Fruit fly (Drosophila melanogaster) whole organism, wandering third instar larva: ENCODE results near the gene HIP-R.

Source experiments
- Abd-B ChIP-seq: fragments of >200 bp; optimal IDR thresholded peaks from 2 replicates; lab custom pipeline; 2017; ENCODE audit warnings: missing biosample characterization, missing genetic modification characterization
- CG32264 ChIP-seq: fragments of 200-800 bp; sonication (Bioruptor generic); optimal IDR thresholded peaks from 2 replicates; lab custom pipeline; 2016; ENCODE audit warnings: missing biosample characterization, missing genetic modification characterization
- CG9705 ChIP-seq: fragments of 200-800 bp; sonication (Bioruptor generic); optimal IDR thresholded peaks from 2 replicates; lab custom pipeline; 2018; ENCODE audit warnings: missing biosample characterization, mild to moderate bottlenecking, missing genetic modification characterization
- CrebA ChIP-seq: fragments of 200-800 bp; sonication (Bioruptor generic); optimal IDR thresholded peaks from 2 replicates; lab custom pipeline; 2016; ENCODE audit warnings: missing biosample characterization, mild to moderate bottlenecking, missing genetic modification characterization, borderline replicate concordance
- Dfd ChIP-seq: fragments of >200 bp; optimal IDR thresholded peaks from 2 replicates; lab custom pipeline; 2017; ENCODE audit warnings: missing biosample characterization, missing genetic modification characterization
- Dif ChIP-seq: fragments of 200-275, 200-300 bp; sonication (Bioruptor generic); optimal IDR thresholded peaks from 2 replicates; lab custom pipeline; 2018; ENCODE audit warnings: missing biosample characterization, missing genetic modification characterization; ENCODE audit not compliant: partially characterized antibody
- GATAd ChIP-seq: sonication (Bioruptor generic); optimal IDR thresholded peaks from 2 replicates; lab custom pipeline; 2016; ENCODE audit warnings: missing biosample characterization, missing genetic modification characterization
- HLH106 ChIP-seq: fragments of 200-800 bp; optimal IDR thresholded peaks from 3 replicates; lab custom pipeline; 2019; ENCODE audit warnings: missing biosample characterization, mild to moderate bottlenecking, missing genetic modification characterization, moderate library complexity
- Hnf4 ChIP-seq: fragments of 200-800 bp; sonication (Bioruptor generic); optimal IDR thresholded peaks from 2 replicates; lab custom pipeline; 2016; ENCODE audit warnings: missing biosample characterization, mild to moderate bottlenecking, missing genetic modification characterization
- Hr78 ChIP-seq: fragments of >200 bp; optimal IDR thresholded peaks from 2 replicates; lab custom pipeline; 2017; ENCODE audit warnings: missing biosample characterization, missing genetic modification characterization
- Hr83 ChIP-seq: fragments of 200-300 bp; sonication (Bioruptor generic); optimal IDR thresholded peaks from 2 replicates; lab custom pipeline; 2016; ENCODE audit warnings: missing biosample characterization, mild to moderate bottlenecking, missing genetic modification characterization, moderate library complexity; ENCODE audit not compliant: poor library complexity, severe bottlenecking
- Jra ChIP-seq: sonication (Bioruptor generic); optimal IDR thresholded peaks from 2 replicates; lab custom pipeline; 2016; ENCODE audit warnings: missing biosample characterization, missing genetic modification characterization
- Mio ChIP-seq: sonication (Bioruptor generic); optimal IDR thresholded peaks from 2 replicates; lab custom pipeline; 2016; ENCODE audit warnings: missing biosample characterization, missing genetic modification characterization
- Myc ChIP-seq: fragments of >200 bp; optimal IDR thresholded peaks from 2 replicates; lab custom pipeline; 2017
- N ChIP-seq: fragments of >200 bp; optimal IDR thresholded peaks from 2 replicates; lab custom pipeline; 2018; ENCODE audit warnings: missing biosample characterization, missing external identifiers, missing genetic modification characterization
- OdsH ChIP-seq: fragments of 200-800 bp; sonication (Bioruptor generic); optimal IDR thresholded peaks from 2 replicates; lab custom pipeline; 2016; ENCODE audit warnings: missing biosample characterization, mild to moderate bottlenecking, missing genetic modification characterization
- Rel ChIP-seq, 2 experiments: fragments of 200-800 bp; sonication (Bioruptor generic) in 1 of 2; optimal IDR thresholded peaks; 2 replicates in 1 of 2; 3 replicates in 1 of 2; lab custom pipeline; 2016 to 2019; ENCODE audit warnings: mild to moderate bottlenecking in 2 of 2, missing biosample characterization in 2 of 2, missing genetic modification characterization in 2 of 2, moderate library complexity in 1 of 2
- Sp1 ChIP-seq: fragments of 200-800 bp; sonication (Bioruptor generic); optimal IDR thresholded peaks from 3 replicates; lab custom pipeline; 2019; ENCODE audit warnings: missing biosample characterization, mild to moderate bottlenecking, missing genetic modification characterization, moderate library complexity
- Vsx2 ChIP-seq: fragments of 200-300, 225-300 bp; sonication (Bioruptor generic); optimal IDR thresholded peaks from 2 replicates; lab custom pipeline; 2018; ENCODE audit warnings: missing biosample characterization, missing genetic modification characterization; ENCODE audit not compliant: partially characterized antibody
- br ChIP-seq: fragments of 200-800 bp; sonication (Bioruptor generic); optimal IDR thresholded peaks from 2 replicates; lab custom pipeline; 2016; ENCODE audit warnings: missing biosample characterization, missing genetic modification characterization
- brk ChIP-seq: fragments of 200-800 bp; sonication (Bioruptor generic); optimal IDR thresholded peaks from 2 replicates; lab custom pipeline; 2016; ENCODE audit warnings: missing biosample characterization, mild to moderate bottlenecking, missing genetic modification characterization
- dl ChIP-seq, 2 experiments: fragments of 175-275, 200-275 bp in 1 of 2; fragments of 200-275 bp in 1 of 2; sonication (Bioruptor generic); optimal IDR thresholded peaks; lab custom pipeline; 2018; ENCODE audit warnings: mild to moderate bottlenecking in 2 of 2, missing biosample characterization in 2 of 2, missing genetic modification characterization in 2 of 2, moderate library complexity in 2 of 2; ENCODE audit not compliant: partially characterized antibody in 2 of 2, insufficient read depth in 1 of 2
- dmrt93B ChIP-seq: fragments of 200-800 bp; sonication (Bioruptor generic); optimal IDR thresholded peaks from 2 replicates; lab custom pipeline; 2018; ENCODE audit warnings: missing biosample characterization, mild to moderate bottlenecking, missing genetic modification characterization
- dsf ChIP-seq: sonication (Bioruptor generic); optimal IDR thresholded peaks from 2 replicates; lab custom pipeline; 2016; ENCODE audit warnings: missing biosample characterization, missing genetic modification characterization, borderline replicate concordance
- ey ChIP-seq: fragments of 200-800 bp; sonication (Bioruptor generic); optimal IDR thresholded peaks from 2 replicates; lab custom pipeline; 2016; ENCODE audit warnings: missing biosample characterization, missing genetic modification characterization
- foxo ChIP-seq, 2 experiments: fragments of 200-800 bp; sonication (Bioruptor generic); optimal IDR thresholded peaks; 2 replicates in 1 of 2; 3 replicates in 1 of 2; lab custom pipeline; 2016 to 2017; ENCODE audit warnings: missing biosample characterization in 2 of 2, missing genetic modification characterization in 2 of 2
- fru ChIP-seq: fragments of 200-800 bp; sonication (Bioruptor generic); optimal IDR thresholded peaks from 3 replicates; lab custom pipeline; 2016; ENCODE audit warnings: missing biosample characterization, mild to moderate bottlenecking, missing genetic modification characterization
- h ChIP-seq: fragments of 200-800 bp; sonication (Bioruptor generic); optimal IDR thresholded peaks from 3 replicates; lab custom pipeline; 2016; ENCODE audit warnings: missing biosample characterization, mild to moderate bottlenecking, missing genetic modification characterization
- jim ChIP-seq: fragments of 175-275, 200-325 bp; sonication (Bioruptor generic); optimal IDR thresholded peaks from 2 replicates; lab custom pipeline; 2016; ENCODE audit warnings: missing biosample characterization, mild to moderate bottlenecking, missing genetic modification characterization
- lola ChIP-seq: fragments of >200 bp; optimal IDR thresholded peaks from 2 replicates; lab custom pipeline; 2017; ENCODE audit warnings: missing biosample characterization, missing genetic modification characterization
- pan ChIP-seq: fragments of >200 bp; optimal IDR thresholded peaks from 2 replicates; lab custom pipeline; 2017
- psq ChIP-seq: fragments of 200-800 bp; sonication (Bioruptor generic); optimal IDR thresholded peaks from 3 replicates; lab custom pipeline; 2017; ENCODE audit warnings: missing biosample characterization, mild to moderate bottlenecking, missing genetic modification characterization, moderate library complexity
- rgr ChIP-seq: fragments of 200-800 bp; sonication (Bioruptor generic); optimal IDR thresholded peaks from 3 replicates; lab custom pipeline; 2016; ENCODE audit warnings: missing biosample characterization, mild to moderate bottlenecking, missing genetic modification characterization
- sage ChIP-seq: fragments of 200-800 bp; sonication (Bioruptor generic); optimal IDR thresholded peaks from 2 replicates; lab custom pipeline; 2016; ENCODE audit warnings: missing biosample characterization, mild to moderate bottlenecking, missing genetic modification characterization
- sv ChIP-seq: fragments of 200-800 bp; sonication (Bioruptor generic); optimal IDR thresholded peaks from 3 replicates; lab custom pipeline; 2016; ENCODE audit warnings: missing biosample characterization, missing genetic modification characterization
- tai ChIP-seq: sonication (Bioruptor generic); optimal IDR thresholded peaks from 2 replicates; lab custom pipeline; 2016; ENCODE audit warnings: missing biosample characterization, missing genetic modification characterization
- usp ChIP-seq: fragments of >200 bp; optimal IDR thresholded peaks from 2 replicates; lab custom pipeline; 2017; ENCODE audit warnings: missing biosample characterization, missing genetic modification characterization
- woc ChIP-seq: sonication (Bioruptor generic); optimal IDR thresholded peaks from 2 replicates; lab custom pipeline; 2016; ENCODE audit warnings: missing biosample characterization, mild to moderate bottlenecking, missing genetic modification characterization

The HIP-R gene

dm6 chrX:3743891-3744491 is 45.8 kb upstream of the HIP-R start:
- TF ChIP-seq woc (no peak), dl (GFP tag; optimal IDR thresholded peaks at IDR 0.05; lab: Kevin White, UChicago; ENCODE audit: insufficient read depth in 1 of 2, partially characterized antibody in 2 of 2) (no peak), Rel (GFP tag; optimal IDR thresholded peaks at IDR 0.05; lab: Kevin White, UChicago) (no peak), Rel (tag; optimal IDR thresholded peaks at IDR 0.05; lab: Kevin White, UChicago) (no peak), HLH106 (peak; percentile 86), ey (GFP tag; lab: Kevin White, UChicago) (peak; percentile 53), rgr (peak; percentile 50), foxo (GFP tag; optimal IDR thresholded peaks at IDR 0.05; lab: Kevin White, UChicago) (peak in 1 of 2 experiments; percentile 78), h (GFP tag; lab: Kevin White, UChicago) (no peak), pan (no peak), psq (GFP tag; lab: Kevin White, UChicago) (peak; percentile 97), Hnf4 (GFP tag; lab: Kevin White, UChicago) (no peak), Mio (no peak), lola (GFP tag; lab: Kevin White, UChicago) (no peak), dsf (GFP tag; lab: Kevin White, UChicago) (peak; percentile 19), Vsx2 (GFP tag; lab: Kevin White, UChicago) (peak; percentile 96), sage (GFP tag; lab: Kevin White, UChicago) (no peak), Abd-B (no peak), dmrt93B (GFP tag; lab: Kevin White, UChicago) (peak; percentile 85), sv (GFP tag; lab: Kevin White, UChicago) (peak; percentile 80), Myc (lab: Kevin White, UChicago) (no peak), CG9705 (GFP tag; lab: Kevin White, UChicago) (no peak), Dif (peak; percentile 56), Dfd (GFP tag; lab: Kevin White, UChicago) (no peak), jim (peak; percentile 18), Sp1 (GFP tag; lab: Kevin White, UChicago) (peak; percentile 84), Jra (no peak), br (GFP tag; lab: Kevin White, UChicago) (no peak), brk (GFP tag; lab: Kevin White, UChicago) (peak; percentile 12), CrebA (peak; percentile 9), OdsH (GFP tag; lab: Kevin White, UChicago) (peak; percentile 84), CG32264 (GFP tag; lab: Kevin White, UChicago) (no peak), Hr83 (GFP tag; lab: Kevin White, UChicago) (peak; percentile 94), fru (GFP tag; lab: Kevin White, UChicago) (peak; percentile 66), N (GFP tag; lab: Kevin White, UChicago) (no peak), Hr78 (GFP tag; lab: Kevin White, UChicago) (no peak), tai (GFP tag; lab: Kevin White, UChicago) (no peak), GATAd (GFP tag; lab: Kevin White, UChicago) (peak; percentile 2), usp (no peak)
- TF ChIP-seq, all 38 proteins: peak for 18

- TF ChIP-seq sage (GFP tag; lab: Kevin White, UChicago) (peak; percentile 36), dl (GFP tag; optimal IDR thresholded peaks at IDR 0.05; lab: Kevin White, UChicago; ENCODE audit: insufficient read depth in 1 of 2, partially characterized antibody in 2 of 2) (peak; percentile 25 to 80), Hr78 (GFP tag; lab: Kevin White, UChicago) (peak; percentile 38), OdsH (GFP tag; lab: Kevin White, UChicago) (no peak), woc (peak; percentile 37), Hr83 (GFP tag; lab: Kevin White, UChicago) (peak; percentile 83), h (GFP tag; lab: Kevin White, UChicago) (peak; percentile 74), Hnf4 (GFP tag; lab: Kevin White, UChicago) (peak; percentile 53), CG32264 (GFP tag; lab: Kevin White, UChicago) (no peak), CrebA (peak; percentile 93), Myc (lab: Kevin White, UChicago) (no peak), tai (GFP tag; lab: Kevin White, UChicago) (peak; percentile 6), Vsx2 (GFP tag; lab: Kevin White, UChicago) (peak; percentile 89), Jra (peak; percentile 69), N (GFP tag; lab: Kevin White, UChicago) (peak; percentile 58), Rel (GFP tag; optimal IDR thresholded peaks at IDR 0.05; lab: Kevin White, UChicago) (peak; percentile 36), Rel (tag; optimal IDR thresholded peaks at IDR 0.05; lab: Kevin White, UChicago) (peak; percentile 79), br (GFP tag; lab: Kevin White, UChicago) (peak; percentile 46), rgr (peak; percentile 10), dmrt93B (GFP tag; lab: Kevin White, UChicago) (no peak), Dif (peak; percentile 73)
These were observed 45.1 kb upstream of the HIP-R start for dm6 chrX:3744492-3745263.
